Fruit fly (Drosophila melanogaster): ENCODE measurements around the gene CG12470.

- no peak for TF ChIP-seq CTCF (optimal IDR thresholded peaks at IDR 0.05)
- TF ChIP-seq CG8478 (optimal IDR thresholded peaks at IDR 0.05), result no peak
These were observed 26.5 kb downstream of the CG12470 start for dm6 chrX:333942-334341.

Measured in S2 (cell line).